Worm (Caenorhabditis elegans) whole organism, late embryonic: ENCODE data around the gene ile-2.

ENCODE experiments used
- C08G9.2 ChIP-seq: sonication (generic microtip); optimal IDR thresholded peaks from 2 replicates; lab custom pipeline; 2016; ENCODE audit warnings: mild to moderate bottlenecking, missing genetic modification characterization, moderate library complexity, missing compliant biosample characterization
- C38D4.7 ChIP-seq: fragments of 200-800 bp; sonication (Bioruptor generic); optimal IDR thresholded peaks from 2 replicates; lab custom pipeline; 2018; ENCODE audit warnings: mild to moderate bottlenecking, missing genetic modification characterization, moderate library complexity, missing compliant biosample characterization
- F13H6.1 ChIP-seq: sonication (generic microtip); optimal IDR thresholded peaks from 2 replicates; lab custom pipeline; 2016; ENCODE audit warnings: missing genetic modification characterization, missing compliant biosample characterization
- K02D7.2 ChIP-seq: sonication (generic microtip); optimal IDR thresholded peaks from 2 replicates; lab custom pipeline; 2017; ENCODE audit warnings: mild to moderate bottlenecking, missing genetic modification characterization, missing compliant biosample characterization
- K09A11.1 ChIP-seq: sonication (generic microtip); optimal IDR thresholded peaks from 2 replicates; lab custom pipeline; 2017; ENCODE audit warnings: antibody characterized with exemption, mild to moderate bottlenecking, missing genetic modification characterization, missing compliant biosample characterization; ENCODE audit not compliant: insufficient read depth
- T23F11.4 ChIP-seq: fragments of 200-800 bp; sonication (Bioruptor generic); optimal IDR thresholded peaks from 2 replicates; lab custom pipeline; 2018; ENCODE audit warnings: mild to moderate bottlenecking, missing genetic modification characterization, missing compliant biosample characterization
- Y22D7AL.16 ChIP-seq: sonication (generic microtip); optimal IDR thresholded peaks from 2 replicates; lab custom pipeline; 2016; ENCODE audit warnings: missing genetic modification characterization, missing compliant biosample characterization
- ahr-1 ChIP-seq: sonication (generic microtip); optimal IDR thresholded peaks from 2 replicates; lab custom pipeline; 2016; ENCODE audit warnings: missing genetic modification characterization, missing compliant biosample characterization
- ama-1 ChIP-seq: fragments of 150-350 bp; optimal IDR thresholded peaks from 2 replicates; lab custom pipeline; 2014
- ceh-14 ChIP-seq: sonication (generic microtip); optimal IDR thresholded peaks from 2 replicates; lab custom pipeline; 2016; ENCODE audit warnings: missing genotype, missing genetic modification characterization, missing compliant biosample characterization
- ceh-18 ChIP-seq: sonication (generic microtip); optimal IDR thresholded peaks from 2 replicates; lab custom pipeline; 2016; ENCODE audit warnings: missing genetic modification characterization, missing compliant biosample characterization
- ceh-19 ChIP-seq: fragments of 200-800 bp; sonication (Bioruptor generic); optimal IDR thresholded peaks from 2 replicates; lab custom pipeline; 2018; ENCODE audit warnings: mild to moderate bottlenecking, missing genetic modification characterization, missing compliant biosample characterization
- ceh-2 ChIP-seq: sonication (generic microtip); optimal IDR thresholded peaks from 2 replicates; lab custom pipeline; 2016; ENCODE audit warnings: missing genotype, missing genetic modification characterization, missing compliant biosample characterization
- ceh-24 ChIP-seq: sonication (generic microtip); optimal IDR thresholded peaks from 2 replicates; lab custom pipeline; 2016; ENCODE audit warnings: mild to moderate bottlenecking, missing genetic modification characterization, missing compliant biosample characterization
- ceh-30 ChIP-seq: fragments of 150-350 bp; optimal IDR thresholded peaks from 2 replicates; lab custom pipeline; 2014; ENCODE audit warnings: missing biosample characterization, missing genetic modification characterization
- ceh-34 ChIP-seq: sonication (generic microtip); optimal IDR thresholded peaks from 2 replicates; lab custom pipeline; 2016; ENCODE audit warnings: mild to moderate bottlenecking, missing genetic modification characterization, missing compliant biosample characterization
- ceh-48 ChIP-seq: sonication (generic microtip); optimal IDR thresholded peaks from 2 replicates; lab custom pipeline; 2016; ENCODE audit warnings: missing genetic modification characterization, inconsistent platforms, missing compliant biosample characterization
- ceh-6 ChIP-seq: fragments of 200-800 bp; sonication (Bioruptor generic); optimal IDR thresholded peaks from 2 replicates; lab custom pipeline; 2018; ENCODE audit warnings: mild to moderate bottlenecking, missing genetic modification characterization, missing compliant biosample characterization
- ceh-9 ChIP-seq: sonication (generic microtip); optimal IDR thresholded peaks from 2 replicates; lab custom pipeline; 2016; ENCODE audit warnings: mild to moderate bottlenecking, missing genetic modification characterization, inconsistent platforms, missing compliant biosample characterization
- che-1 ChIP-seq: sonication (generic microtip); optimal IDR thresholded peaks from 2 replicates; lab custom pipeline; 2016; ENCODE audit warnings: mild to moderate bottlenecking, missing genetic modification characterization, missing compliant biosample characterization
- dmd-4 ChIP-seq: sonication (generic microtip); optimal IDR thresholded peaks from 2 replicates; lab custom pipeline; 2016; ENCODE audit warnings: borderline replicate concordance, missing genetic modification characterization, missing compliant biosample characterization
- elt-2 ChIP-seq: sonication (generic microtip); optimal IDR thresholded peaks from 2 replicates; lab custom pipeline; 2016; ENCODE audit warnings: missing genetic modification reagents, missing genetic modification characterization, missing compliant biosample characterization
- elt-4 ChIP-seq: sonication (generic microtip); optimal IDR thresholded peaks from 2 replicates; lab custom pipeline; 2016; ENCODE audit warnings: missing genetic modification characterization, missing compliant biosample characterization
- eyg-1 ChIP-seq: sonication (generic microtip); optimal IDR thresholded peaks from 2 replicates; lab custom pipeline; 2016; ENCODE audit warnings: missing genotype, missing genetic modification characterization, missing compliant biosample characterization
- fkh-10 ChIP-seq: fragments of 150-350 bp; optimal IDR thresholded peaks from 2 replicates; lab custom pipeline; 2014; ENCODE audit warnings: missing biosample characterization, missing genetic modification reagents, missing genetic modification characterization
- fkh-6 ChIP-seq: sonication (generic microtip); optimal IDR thresholded peaks from 2 replicates; lab custom pipeline; 2016; ENCODE audit warnings: missing genetic modification characterization, missing compliant biosample characterization
- hlh-13 ChIP-seq: fragments of 200-800 bp; sonication (Bioruptor generic); optimal IDR thresholded peaks from 2 replicates; lab custom pipeline; 2018; ENCODE audit warnings: mild to moderate bottlenecking, missing genetic modification characterization, missing compliant biosample characterization
- hlh-15 ChIP-seq: sonication (generic microtip); optimal IDR thresholded peaks from 2 replicates; lab custom pipeline; 2016; ENCODE audit warnings: missing genetic modification characterization, missing compliant biosample characterization
- hlh-30 ChIP-seq: sonication (generic microtip); optimal IDR thresholded peaks from 2 replicates; lab custom pipeline; 2017; ENCODE audit warnings: antibody characterized with exemption, missing genetic modification characterization, missing compliant biosample characterization; ENCODE audit not compliant: insufficient read depth
- lim-6 ChIP-seq: sonication (generic microtip); optimal IDR thresholded peaks from 2 replicates; lab custom pipeline; 2016; ENCODE audit warnings: missing genetic modification characterization, missing compliant biosample characterization
- madf-2 ChIP-seq: sonication (generic microtip); optimal IDR thresholded peaks from 2 replicates; lab custom pipeline; 2017; ENCODE audit warnings: missing genetic modification characterization, missing compliant biosample characterization
- mec-3 ChIP-seq: sonication (generic microtip); optimal IDR thresholded peaks from 2 replicates; lab custom pipeline; 2016; ENCODE audit warnings: borderline replicate concordance, missing genetic modification characterization, missing compliant biosample characterization
- nfya-1 ChIP-seq: sonication (generic microtip); optimal IDR thresholded peaks from 2 replicates; lab custom pipeline; 2017; ENCODE audit warnings: missing genetic modification characterization, mild to moderate bottlenecking, missing compliant biosample characterization, antibody characterized with exemption, moderate library complexity
- nhr-11 ChIP-seq: fragments of 150-350 bp; optimal IDR thresholded peaks from 2 replicates; lab custom pipeline; 2014; ENCODE audit warnings: missing biosample characterization, missing genetic modification characterization
- nhr-232 ChIP-seq: sonication (generic microtip); optimal IDR thresholded peaks from 2 replicates; lab custom pipeline; 2016; ENCODE audit warnings: missing genetic modification characterization, missing compliant biosample characterization
- npax-4 ChIP-seq: sonication (generic microtip); optimal IDR thresholded peaks from 2 replicates; lab custom pipeline; 2016; ENCODE audit warnings: missing genetic modification characterization, missing compliant biosample characterization
- pag-3 ChIP-seq: sonication (generic microtip); optimal IDR thresholded peaks from 2 replicates; lab custom pipeline; 2016; ENCODE audit warnings: missing compliant biosample characterization, missing genetic modification characterization, borderline replicate concordance
- pat-9 ChIP-seq: fragments of 200-800 bp; sonication (Bioruptor generic); optimal IDR thresholded peaks from 2 replicates; lab custom pipeline; 2018; ENCODE audit warnings: mild to moderate bottlenecking, missing genetic modification characterization, moderate library complexity, missing compliant biosample characterization
- pha-2 ChIP-seq: sonication (generic microtip); optimal IDR thresholded peaks from 2 replicates; lab custom pipeline; 2017; ENCODE audit warnings: mild to moderate bottlenecking, missing genetic modification characterization, missing compliant biosample characterization
- pha-4 ChIP-seq: fragments of 150-350 bp; optimal IDR thresholded peaks from 2 replicates; lab custom pipeline; 2018; ENCODE audit warnings: missing biosample characterization, missing genetic modification reagents, missing genetic modification characterization
- pqm-1 ChIP-seq: sonication (generic microtip); optimal IDR thresholded peaks from 2 replicates; lab custom pipeline; 2016; ENCODE audit warnings: missing genetic modification characterization, missing compliant biosample characterization
- pros-1 ChIP-seq: fragments of 150-350 bp; optimal IDR thresholded peaks from 2 replicates; lab custom pipeline; 2014; ENCODE audit warnings: missing biosample characterization, missing genetic modification reagents, missing genetic modification characterization
- rnt-1 ChIP-seq: sonication (generic microtip); optimal IDR thresholded peaks from 2 replicates; lab custom pipeline; 2016; ENCODE audit warnings: missing genetic modification characterization, missing compliant biosample characterization
- sox-4 ChIP-seq: sonication (generic microtip); optimal IDR thresholded peaks from 2 replicates; lab custom pipeline; 2017; ENCODE audit warnings: mild to moderate bottlenecking, missing genetic modification characterization, inconsistent platforms, missing compliant biosample characterization
- syd-9 ChIP-seq: sonication (generic microtip); optimal IDR thresholded peaks from 2 replicates; lab custom pipeline; 2016; ENCODE audit warnings: mild to moderate bottlenecking, missing genetic modification characterization, moderate library complexity, missing compliant biosample characterization
- ttx-3 ChIP-seq: sonication (generic microtip); optimal IDR thresholded peaks from 2 replicates; lab custom pipeline; 2016; ENCODE audit warnings: missing genetic modification reagents, missing genetic modification characterization, missing compliant biosample characterization
- unc-3 ChIP-seq, 2 experiments: fragments of 200-800 bp in 1 of 2; sonication (Bioruptor generic) in 1 of 2; sonication (generic microtip) in 1 of 2; conservative IDR thresholded peaks in 1 of 2; optimal IDR thresholded peaks in 1 of 2; 2 replicates each; pipeline versions ENCODE4 v1.3.6 to Lab custom; 2016 to 2022; ENCODE audit warnings: missing compliant biosample characterization in 2 of 2, missing genetic modification characterization in 2 of 2, missing genetic modification reagents in 1 of 2
- unc-42 ChIP-seq: sonication (generic microtip); optimal IDR thresholded peaks from 2 replicates; lab custom pipeline; 2016; ENCODE audit warnings: missing genotype, missing genetic modification characterization, missing compliant biosample characterization
- unc-55 ChIP-seq: sonication (generic microtip); optimal IDR thresholded peaks from 2 replicates; lab custom pipeline; 2017; ENCODE audit warnings: missing biosample characterization, missing genetic modification reagents, missing genetic modification characterization
- unc-86 ChIP-seq: sonication (generic microtip); optimal IDR thresholded peaks from 2 replicates; lab custom pipeline; 2016; ENCODE audit warnings: missing genetic modification characterization, missing compliant biosample characterization
- zip-5 ChIP-seq: sonication (generic microtip); optimal IDR thresholded peaks from 2 replicates; lab custom pipeline; 2016; ENCODE audit warnings: missing genetic modification characterization, missing compliant biosample characterization
- ztf-16 ChIP-seq: sonication (generic microtip); optimal IDR thresholded peaks from 2 replicates; lab custom pipeline; 2017; ENCODE audit warnings: missing genetic modification characterization, missing compliant biosample characterization

Gene ile-2

DNA sequence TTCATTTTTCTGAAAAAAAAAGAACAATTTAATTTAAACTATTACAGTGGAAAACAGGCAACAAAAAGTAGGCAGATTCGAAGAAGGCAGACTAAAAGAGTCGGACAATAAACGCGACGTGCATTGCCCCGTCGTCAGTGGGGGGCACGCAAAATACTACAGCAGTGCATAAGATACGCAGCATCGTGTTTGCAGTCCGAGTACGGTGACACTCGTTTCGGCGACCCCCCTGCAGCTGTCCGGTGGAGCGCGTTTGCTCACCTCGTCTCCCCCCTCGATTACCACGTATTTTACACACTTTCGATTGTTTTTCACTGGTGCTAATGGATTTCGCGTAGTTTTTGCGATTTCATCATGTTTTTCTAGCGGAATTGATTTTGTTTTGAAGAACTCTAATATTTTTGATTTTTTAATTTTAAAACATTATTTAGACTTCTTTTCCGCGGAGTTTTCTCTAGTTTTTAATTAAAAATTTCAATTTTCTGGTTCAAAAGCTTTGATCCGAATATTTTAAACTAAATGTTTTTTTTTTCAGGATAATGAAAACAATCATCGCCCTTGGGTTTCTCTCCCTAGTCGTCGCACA, at the start of gene ile-2, which contains the start of gene trap-2:
Gene ile-2, plus strand, starts transcription at position 536 of the 586 bp plus-strand sequence.
Gene trap-2, minus strand, starts transcription at position 9 of the 586 bp plus-strand sequence.
- TF ChIP-seq Y22D7AL.16 (tag; lab: Kevin White, UChicago) (no peak), ceh-24 (tag; lab: Kevin White, UChicago) (no peak), pha-2 (tag; lab: Kevin White, UChicago) (peak; percentile 59), rnt-1 (peak; percentile 45), ttx-3 (tag; lab: Kevin White, UChicago) (peak; percentile 7), elt-2 (tag; lab: Kevin White, UChicago) (peak; percentile 48), pat-9 (tag; lab: Kevin White, UChicago) (peak; percentile 43), dmd-4 (no peak), hlh-15 (tag; lab: Kevin White, UChicago) (peak; percentile 19), elt-4 (no peak), K09A11.1 (tag; lab: Kevin White, UChicago) (no peak), unc-86 (no peak), unc-42 (tag; lab: Kevin White, UChicago) (peak; percentile 62), mec-3 (tag; lab: Kevin White, UChicago) (no peak), hlh-30 (peak; percentile 76), ama-1 (lab: Kevin White, UChicago) (no peak), ceh-14 (tag; lab: Kevin White, UChicago) (peak; percentile 70), K02D7.2 (tag; lab: Kevin White, UChicago) (no peak), C38D4.7 (GFP tag; lab: Kevin White, UChicago) (no peak), T23F11.4 (GFP tag; lab: Kevin White, UChicago) (no peak), ceh-30 (tag; lab: Kevin White, UChicago) (no peak), npax-4 (tag; lab: Kevin White, UChicago) (no peak), unc-55 (GFP tag; lab: Kevin White, UChicago) (peak; percentile 66), lim-6 (tag; lab: Kevin White, UChicago) (no peak), fkh-6 (tag; lab: Kevin White, UChicago) (no peak), nhr-11 (tag; lab: Kevin White, UChicago) (no peak), pag-3 (tag; lab: Kevin White, UChicago) (no peak), syd-9 (tag; lab: Kevin White, UChicago) (peak; percentile 53), unc-3 (GFP tag; conservative IDR thresholded peaks at IDR 0.05; lab: Robert Waterston, UW) (no peak), unc-3 (tag; optimal IDR thresholded peaks at IDR 0.05; lab: Kevin White, UChicago) (no peak), pros-1 (peak; percentile 67), pha-4 (no peak), sox-4 (tag; lab: Kevin White, UChicago) (no peak), ceh-34 (tag; lab: Kevin White, UChicago) (peak; percentile 69), ceh-48 (tag; lab: Kevin White, UChicago) (no peak), nfya-1 (tag; lab: Kevin White, UChicago) (peak; percentile 92), ahr-1 (tag; lab: Kevin White, UChicago) (no peak), pqm-1 (tag; lab: Kevin White, UChicago) (peak; percentile 18), che-1 (tag; lab: Kevin White, UChicago) (no peak), ceh-2 (peak; percentile 46), hlh-13 (GFP tag; lab: Kevin White, UChicago) (no peak), eyg-1 (tag; lab: Kevin White, UChicago) (no peak), F13H6.1 (no peak), ceh-9 (tag; lab: Kevin White, UChicago) (no peak), zip-5 (no peak), ztf-16 (tag; lab: Kevin White, UChicago) (peak; percentile 36), fkh-10 (no peak), ceh-18 (tag; lab: Kevin White, UChicago) (peak; percentile 62), ceh-19 (GFP tag; lab: Kevin White, UChicago) (no peak), madf-2 (no peak), ceh-6 (GFP tag; lab: Kevin White, UChicago) (no peak), C08G9.2 (tag; lab: Kevin White, UChicago) (no peak), nhr-232 (no peak)
